Worm (Caenorhabditis elegans) whole organism, L3 larva: ENCODE data around the gene basl-1.

ENCODE experiments used
- ZK546.5 ChIP-seq: sonication (generic microtip); optimal IDR thresholded peaks from 2 replicates; lab custom pipeline; 2017; ENCODE audit warnings: missing biosample characterization, missing genetic modification characterization
- ceh-16 ChIP-seq: sonication (generic microtip); optimal IDR thresholded peaks from 2 replicates; lab custom pipeline; 2017; ENCODE audit warnings: missing biosample characterization, missing genetic modification characterization
- elt-3 ChIP-seq, 3 experiments: fragments of 150-350 bp in 1 of 3; sonication (generic microtip) in 2 of 3; optimal IDR thresholded peaks; 2 replicates in 2 of 3; 4 replicates in 1 of 3; lab custom pipeline; 2014 to 2017; ENCODE audit warnings: missing biosample characterization in 3 of 3, missing genetic modification characterization in 3 of 3
- fkh-10 ChIP-seq: sonication (generic microtip); optimal IDR thresholded peaks from 2 replicates; lab custom pipeline; 2017; ENCODE audit warnings: missing biosample characterization, missing genetic modification reagents, missing genetic modification characterization
- nhr-237 ChIP-seq: fragments of 150-350 bp; optimal IDR thresholded peaks from 2 replicates; lab custom pipeline; 2014; ENCODE audit warnings: missing biosample characterization, missing genetic modification characterization
- pha-4 ChIP-seq: fragments of 150-350 bp; optimal IDR thresholded peaks from 2 replicates; lab custom pipeline; 2014; ENCODE audit warnings: missing biosample characterization, missing genetic modification reagents, missing genetic modification characterization
- sea-2 ChIP-seq: fragments of 150-350 bp; sonication (generic microtip); optimal IDR thresholded peaks from 4 replicates; lab custom pipeline; 2014; ENCODE audit warnings: missing biosample characterization, missing genetic modification reagents, missing genetic modification characterization
- unc-39 ChIP-seq: sonication (generic microtip); optimal IDR thresholded peaks from 4 replicates; lab custom pipeline; 2017; ENCODE audit warnings: missing biosample characterization, missing genetic modification characterization
- ztf-4 ChIP-seq: fragments of 150-350 bp; optimal IDR thresholded peaks from 2 replicates; lab custom pipeline; 2014; ENCODE audit warnings: missing biosample characterization, missing genetic modification characterization

- TF ChIP-seq sea-2 (GFP tag; lab: Kevin White, UChicago): no peak
- no peak for TF ChIP-seq ZK546.5 (tag; lab: Kevin White, UChicago)
- no peak for TF ChIP-seq elt-3 (tag; optimal IDR thresholded peaks at IDR 0.05; lab: Kevin White, UChicago)
- no peak for TF ChIP-seq unc-39 (tag; lab: Kevin White, UChicago)
- TF ChIP-seq fkh-10: no peak
- TF ChIP-seq ceh-16 (tag; lab: Kevin White, UChicago): no peak
- TF ChIP-seq nhr-237 (tag; lab: Kevin White, UChicago): no peak
- TF ChIP-seq pha-4: no peak
- no peak for TF ChIP-seq ztf-4 (tag; lab: Kevin White, UChicago)
Observed at ce11 chrIII:5620186-5620585, 5.4 kb downstream of the basl-1 start.
